Worm (Caenorhabditis elegans) whole organism, late embryonic: ENCODE data around the gene C06A12.19.

Experiments
- C08G9.2 ChIP-seq: sonication (generic microtip); optimal IDR thresholded peaks from 2 replicates; lab custom pipeline; 2016; ENCODE audit warnings: mild to moderate bottlenecking, missing genetic modification characterization, moderate library complexity, missing compliant biosample characterization
- C38D4.7 ChIP-seq: fragments of 200-800 bp; sonication (Bioruptor generic); optimal IDR thresholded peaks from 2 replicates; lab custom pipeline; 2018; ENCODE audit warnings: mild to moderate bottlenecking, missing genetic modification characterization, moderate library complexity, missing compliant biosample characterization
- T23F11.4 ChIP-seq: fragments of 200-800 bp; sonication (Bioruptor generic); optimal IDR thresholded peaks from 2 replicates; lab custom pipeline; 2018; ENCODE audit warnings: mild to moderate bottlenecking, missing genetic modification characterization, missing compliant biosample characterization
- ahr-1 ChIP-seq: sonication (generic microtip); optimal IDR thresholded peaks from 2 replicates; lab custom pipeline; 2016; ENCODE audit warnings: missing genetic modification characterization, missing compliant biosample characterization
- ama-1 ChIP-seq: fragments of 150-350 bp; optimal IDR thresholded peaks from 2 replicates; lab custom pipeline; 2014
- ceh-18 ChIP-seq: sonication (generic microtip); optimal IDR thresholded peaks from 2 replicates; lab custom pipeline; 2016; ENCODE audit warnings: missing genetic modification characterization, missing compliant biosample characterization
- ceh-2 ChIP-seq: sonication (generic microtip); optimal IDR thresholded peaks from 2 replicates; lab custom pipeline; 2016; ENCODE audit warnings: missing genotype, missing genetic modification characterization, missing compliant biosample characterization
- ceh-31 ChIP-seq: sonication (generic microtip); optimal IDR thresholded peaks from 2 replicates; lab custom pipeline; 2016; ENCODE audit warnings: missing genetic modification characterization, missing compliant biosample characterization
- ceh-34 ChIP-seq: sonication (generic microtip); optimal IDR thresholded peaks from 2 replicates; lab custom pipeline; 2016; ENCODE audit warnings: mild to moderate bottlenecking, missing genetic modification characterization, missing compliant biosample characterization
- ceh-48 ChIP-seq: sonication (generic microtip); optimal IDR thresholded peaks from 2 replicates; lab custom pipeline; 2016; ENCODE audit warnings: missing genetic modification characterization, inconsistent platforms, missing compliant biosample characterization
- ceh-6 ChIP-seq: fragments of 200-800 bp; sonication (Bioruptor generic); optimal IDR thresholded peaks from 2 replicates; lab custom pipeline; 2018; ENCODE audit warnings: mild to moderate bottlenecking, missing genetic modification characterization, missing compliant biosample characterization
- ceh-9 ChIP-seq: sonication (generic microtip); optimal IDR thresholded peaks from 2 replicates; lab custom pipeline; 2016; ENCODE audit warnings: mild to moderate bottlenecking, missing genetic modification characterization, inconsistent platforms, missing compliant biosample characterization
- che-1 ChIP-seq: sonication (generic microtip); optimal IDR thresholded peaks from 2 replicates; lab custom pipeline; 2016; ENCODE audit warnings: mild to moderate bottlenecking, missing genetic modification characterization, missing compliant biosample characterization
- elt-2 ChIP-seq: sonication (generic microtip); optimal IDR thresholded peaks from 2 replicates; lab custom pipeline; 2016; ENCODE audit warnings: missing genetic modification reagents, missing genetic modification characterization, missing compliant biosample characterization
- elt-4 ChIP-seq: sonication (generic microtip); optimal IDR thresholded peaks from 2 replicates; lab custom pipeline; 2016; ENCODE audit warnings: missing genetic modification characterization, missing compliant biosample characterization
- eyg-1 ChIP-seq: sonication (generic microtip); optimal IDR thresholded peaks from 2 replicates; lab custom pipeline; 2016; ENCODE audit warnings: missing genotype, missing genetic modification characterization, missing compliant biosample characterization
- fkh-6 ChIP-seq: sonication (generic microtip); optimal IDR thresholded peaks from 2 replicates; lab custom pipeline; 2016; ENCODE audit warnings: missing genetic modification characterization, missing compliant biosample characterization
- hlh-13 ChIP-seq: fragments of 200-800 bp; sonication (Bioruptor generic); optimal IDR thresholded peaks from 2 replicates; lab custom pipeline; 2018; ENCODE audit warnings: mild to moderate bottlenecking, missing genetic modification characterization, missing compliant biosample characterization
- hlh-15 ChIP-seq: sonication (generic microtip); optimal IDR thresholded peaks from 2 replicates; lab custom pipeline; 2016; ENCODE audit warnings: missing genetic modification characterization, missing compliant biosample characterization
- hlh-30 ChIP-seq: sonication (generic microtip); optimal IDR thresholded peaks from 2 replicates; lab custom pipeline; 2017; ENCODE audit warnings: antibody characterized with exemption, missing genetic modification characterization, missing compliant biosample characterization; ENCODE audit not compliant: insufficient read depth
- hlh-6 ChIP-seq: sonication (generic microtip); optimal IDR thresholded peaks from 2 replicates; lab custom pipeline; 2016; ENCODE audit warnings: missing genotype, missing genetic modification characterization, missing compliant biosample characterization
- mec-3 ChIP-seq: sonication (generic microtip); optimal IDR thresholded peaks from 2 replicates; lab custom pipeline; 2016; ENCODE audit warnings: borderline replicate concordance, missing genetic modification characterization, missing compliant biosample characterization
- nfya-1 ChIP-seq: sonication (generic microtip); optimal IDR thresholded peaks from 2 replicates; lab custom pipeline; 2017; ENCODE audit warnings: missing genetic modification characterization, mild to moderate bottlenecking, missing compliant biosample characterization, antibody characterized with exemption, moderate library complexity
- nhr-11 ChIP-seq: fragments of 150-350 bp; optimal IDR thresholded peaks from 2 replicates; lab custom pipeline; 2014; ENCODE audit warnings: missing biosample characterization, missing genetic modification characterization
- odd-2 ChIP-seq: sonication (generic microtip); optimal IDR thresholded peaks from 2 replicates; lab custom pipeline; 2017; ENCODE audit warnings: antibody characterized with exemption, mild to moderate bottlenecking, missing genetic modification characterization, missing compliant biosample characterization
- pag-3 ChIP-seq: sonication (generic microtip); optimal IDR thresholded peaks from 2 replicates; lab custom pipeline; 2016; ENCODE audit warnings: missing compliant biosample characterization, missing genetic modification characterization, borderline replicate concordance
- pat-9 ChIP-seq: fragments of 200-800 bp; sonication (Bioruptor generic); optimal IDR thresholded peaks from 2 replicates; lab custom pipeline; 2018; ENCODE audit warnings: mild to moderate bottlenecking, missing genetic modification characterization, moderate library complexity, missing compliant biosample characterization
- pha-4 ChIP-seq: fragments of 150-350 bp; optimal IDR thresholded peaks from 2 replicates; lab custom pipeline; 2018; ENCODE audit warnings: missing biosample characterization, missing genetic modification reagents, missing genetic modification characterization
- pros-1 ChIP-seq: fragments of 150-350 bp; optimal IDR thresholded peaks from 2 replicates; lab custom pipeline; 2014; ENCODE audit warnings: missing biosample characterization, missing genetic modification reagents, missing genetic modification characterization
- sdc-2 ChIP-seq: sonication (generic microtip); optimal IDR thresholded peaks from 2 replicates; lab custom pipeline; 2016; ENCODE audit warnings: missing genotype, missing genetic modification characterization, missing compliant biosample characterization
- sox-2 ChIP-seq: fragments of 200-800 bp; sonication (Bioruptor generic); IDR thresholded peaks from 2 replicates; pipeline ENCODE4 v1.3.6; 2022; ENCODE audit warnings: missing genetic modification reagents, missing genetic modification characterization, missing compliant biosample characterization
- sox-4 ChIP-seq: sonication (generic microtip); optimal IDR thresholded peaks from 2 replicates; lab custom pipeline; 2017; ENCODE audit warnings: mild to moderate bottlenecking, missing genetic modification characterization, inconsistent platforms, missing compliant biosample characterization
- syd-9 ChIP-seq: sonication (generic microtip); optimal IDR thresholded peaks from 2 replicates; lab custom pipeline; 2016; ENCODE audit warnings: mild to moderate bottlenecking, missing genetic modification characterization, moderate library complexity, missing compliant biosample characterization
- tbx-2 ChIP-seq: sonication (generic microtip); optimal IDR thresholded peaks from 2 replicates; lab custom pipeline; 2016; ENCODE audit warnings: missing genetic modification characterization, missing compliant biosample characterization
- ttx-3 ChIP-seq: sonication (generic microtip); optimal IDR thresholded peaks from 2 replicates; lab custom pipeline; 2016; ENCODE audit warnings: missing genetic modification reagents, missing genetic modification characterization, missing compliant biosample characterization
- zip-5 ChIP-seq: sonication (generic microtip); optimal IDR thresholded peaks from 2 replicates; lab custom pipeline; 2016; ENCODE audit warnings: missing genetic modification characterization, missing compliant biosample characterization
- ztf-16 ChIP-seq: sonication (generic microtip); optimal IDR thresholded peaks from 2 replicates; lab custom pipeline; 2017; ENCODE audit warnings: missing genetic modification characterization, missing compliant biosample characterization

Gene C06A12.19

ce11 chrIV:17413343-17413742 is 26.6 kb downstream of the C06A12.19 start:
- TF ChIP-seq ama-1 (lab: Kevin White, UChicago) (no peak), ceh-18 (tag; lab: Kevin White, UChicago) (no peak), ceh-31 (tag; lab: Kevin White, UChicago) (no peak), ahr-1 (tag; lab: Kevin White, UChicago) (no peak), ceh-48 (tag; lab: Kevin White, UChicago) (no peak), ttx-3 (no peak)
- TF ChIP-seq, all 69 proteins: peak for 0

- TF ChIP-seq sdc-2 (tag; lab: Kevin White, UChicago) (no peak), fkh-6 (no peak)
These were observed 32.4 kb downstream of the C06A12.19 start, which contains the start of gene T02D1.9 for ce11 chrIV:17407491-17407890. T02D1.9 (minus strand) TSS chrIV:17407591.

- TF ChIP-seq nhr-11 (no peak), ceh-6 (GFP tag; lab: Kevin White, UChicago) (no peak), ceh-2 (tag; lab: Kevin White, UChicago) (no peak), hlh-13 (GFP tag; lab: Kevin White, UChicago) (no peak), C38D4.7 (no peak), sox-2 (no peak), zip-5 (tag; lab: Kevin White, UChicago) (no peak), hlh-30 (no peak), nfya-1 (tag; lab: Kevin White, UChicago) (no peak), ceh-9 (tag; lab: Kevin White, UChicago) (no peak), mec-3 (no peak)
These were observed 32.9 kb downstream of the C06A12.19 start, which contains the start of gene T02D1.7 for ce11 chrIV:17407025-17407424. T02D1.7 (minus strand) TSS chrIV:17407125.

- no peak for TF ChIP-seq sox-2
- TF ChIP-seq elt-2: peak; percentile 82
These were observed 33.8 kb downstream of the C06A12.19 start for ce11 chrIV:17406119-17406518.

- TF ChIP-seq zip-5 (tag; lab: Kevin White, UChicago) (no peak), pha-4 (tag; lab: Kevin White, UChicago) (no peak), sox-4 (no peak), pros-1 (tag; lab: Kevin White, UChicago) (no peak), T23F11.4 (GFP tag; lab: Kevin White, UChicago) (no peak), hlh-13 (GFP tag; lab: Kevin White, UChicago) (no peak), che-1 (tag; lab: Kevin White, UChicago) (no peak), tbx-2 (tag; lab: Kevin White, UChicago) (no peak), pag-3 (tag; lab: Kevin White, UChicago) (no peak), eyg-1 (tag; lab: Kevin White, UChicago) (no peak)
These were observed 34.4 kb downstream of the C06A12.19 start, which contains the start of gene pmp-4 for ce11 chrIV:17405530-17405929. pmp-4 (minus strand) TSS chrIV:17405630.

- TF ChIP-seq ceh-34 (tag; lab: Kevin White, UChicago) (no peak), syd-9 (tag; lab: Kevin White, UChicago) (no peak), hlh-6 (tag; lab: Kevin White, UChicago) (no peak), C38D4.7 (no peak), nfya-1 (tag; lab: Kevin White, UChicago) (no peak), odd-2 (tag; lab: Kevin White, UChicago) (no peak), C08G9.2 (tag; lab: Kevin White, UChicago) (no peak), hlh-15 (tag; lab: Kevin White, UChicago) (no peak), tbx-2 (tag; lab: Kevin White, UChicago) (no peak), hlh-13 (GFP tag; lab: Kevin White, UChicago) (no peak), che-1 (tag; lab: Kevin White, UChicago) (no peak), ceh-9 (tag; lab: Kevin White, UChicago) (no peak), ceh-18 (tag; lab: Kevin White, UChicago) (no peak), ztf-16 (no peak), elt-4 (no peak), pat-9 (tag; lab: Kevin White, UChicago) (no peak)
These were observed 40.4 kb downstream of the C06A12.19 start, which contains the start of gene T02D1.4 for ce11 chrIV:17399455-17399854. T02D1.4 (plus strand) TSS chrIV:17399755.
